Fruit fly (Drosophila melanogaster) whole organism, embryonic: ENCODE results near the gene mRpS18C.

Experiments used
- CG10209 ChIP-seq: fragments of 200-800 bp; sonication (Bioruptor generic); optimal IDR thresholded peaks from 3 replicates; lab custom pipeline; 2017; ENCODE audit warnings: missing biosample characterization, mild to moderate bottlenecking, missing genetic modification characterization, missing genetic modification reagents
- CG10462 ChIP-seq: fragments of 200-800 bp; sonication (Bioruptor generic); optimal IDR thresholded peaks from 2 replicates; lab custom pipeline; 2016; ENCODE audit warnings: missing biosample characterization, missing genetic modification characterization
- CG10543 ChIP-seq: fragments of 200-800 bp; sonication (Bioruptor generic); optimal IDR thresholded peaks from 3 replicates; lab custom pipeline; 2017; ENCODE audit warnings: missing biosample characterization, mild to moderate bottlenecking, missing genetic modification characterization, moderate library complexity
- CG11247 ChIP-seq: fragments of 200-800 bp; sonication (Bioruptor generic); IDR thresholded peaks from 2 replicates; pipeline ENCODE4 v1.3.6; 2022; ENCODE audit warnings: missing biosample characterization, missing genetic modification characterization
- CG12299 ChIP-seq: fragments of 200-800 bp; sonication (Bioruptor generic); optimal IDR thresholded peaks from 2 replicates; lab custom pipeline; 2018; ENCODE audit warnings: missing biosample characterization, mild to moderate bottlenecking, missing genetic modification characterization
- CG13296 ChIP-seq: fragments of 200-800 bp; sonication (Bioruptor generic); optimal IDR thresholded peaks from 3 replicates; lab custom pipeline; 2018; ENCODE audit warnings: missing biosample characterization, mild to moderate bottlenecking, missing genetic modification characterization
- CG14860 ChIP-seq: fragments of 200-800 bp; sonication (Bioruptor generic); IDR thresholded peaks from 3 replicates; pipeline ENCODE4 v1.3.6; 2022; ENCODE audit warnings: missing biosample characterization, missing genetic modification characterization; ENCODE audit not compliant: partially characterized antibody
- CG1602 ChIP-seq: fragments of 200-800 bp; sonication (Bioruptor generic); optimal IDR thresholded peaks from 3 replicates; lab custom pipeline; 2016; ENCODE audit warnings: missing biosample characterization, missing genetic modification characterization
- CG17802 ChIP-seq: fragments of 200-800 bp; sonication (Bioruptor generic); optimal IDR thresholded peaks from 2 replicates; lab custom pipeline; 2018; ENCODE audit warnings: missing biosample characterization, mild to moderate bottlenecking, missing genetic modification characterization, moderate library complexity
- CG18599 ChIP-seq: fragments of 200-800 bp; sonication (Bioruptor generic); optimal IDR thresholded peaks from 3 replicates; lab custom pipeline; 2017; ENCODE audit warnings: missing biosample characterization, missing genetic modification characterization, mild to moderate bottlenecking, moderate library complexity, missing genetic modification reagents
- CG2889 ChIP-seq: fragments of 200-800 bp; sonication (Bioruptor generic); IDR thresholded peaks from 3 replicates; pipeline ENCODE4 v1.3.6; 2022; ENCODE audit warnings: missing biosample characterization, missing genetic modification characterization
- CG3163 ChIP-seq: fragments of 200-800 bp; sonication (Bioruptor generic); optimal IDR thresholded peaks from 3 replicates; lab custom pipeline; 2016; ENCODE audit warnings: missing biosample characterization, missing genetic modification characterization
- CG43689 ChIP-seq: fragments of 200-800 bp; sonication (Bioruptor generic); IDR thresholded peaks from 2 replicates; pipeline ENCODE4 v1.3.6; 2022; ENCODE audit warnings: missing biosample characterization, missing genetic modification characterization
- CG4617 ChIP-seq: fragments of 200-800 bp; sonication (Bioruptor generic); optimal IDR thresholded peaks from 3 replicates; lab custom pipeline; 2016; ENCODE audit warnings: missing biosample characterization, missing genetic modification characterization, borderline replicate concordance
- CG7271 ChIP-seq: fragments of 200-800 bp; sonication (Bioruptor generic); optimal IDR thresholded peaks from 2 replicates; lab custom pipeline; 2018; ENCODE audit warnings: missing biosample characterization, mild to moderate bottlenecking, missing genetic modification characterization, moderate library complexity
- CG7839 ChIP-seq: fragments of 200-800 bp; sonication (Bioruptor generic); optimal IDR thresholded peaks from 3 replicates; lab custom pipeline; 2018; ENCODE audit warnings: missing biosample characterization, mild to moderate bottlenecking, missing genetic modification characterization, moderate library complexity
- CG8089 ChIP-seq: fragments of 200-800 bp; sonication (Bioruptor generic); optimal IDR thresholded peaks from 3 replicates; lab custom pipeline; 2016; ENCODE audit warnings: missing biosample characterization, missing genetic modification characterization
- CG9437 ChIP-seq: fragments of 200-800 bp; sonication (Bioruptor generic); optimal IDR thresholded peaks from 2 replicates; lab custom pipeline; 2018; ENCODE audit warnings: missing biosample characterization, mild to moderate bottlenecking, missing genetic modification characterization
- CG9817 ChIP-seq: fragments of 200-800 bp; sonication (Bioruptor generic); optimal IDR thresholded peaks from 2 replicates; lab custom pipeline; 2018; ENCODE audit warnings: missing biosample characterization, mild to moderate bottlenecking, missing genetic modification characterization, moderate library complexity
- CG9876 ChIP-seq: fragments of 200-800 bp; sonication (Bioruptor generic); optimal IDR thresholded peaks from 2 replicates; lab custom pipeline; 2016; ENCODE audit warnings: missing biosample characterization, missing genetic modification characterization
- CTCF ChIP-seq: fragments of 200-800 bp; sonication (Bioruptor generic); optimal IDR thresholded peaks from 2 replicates; lab custom pipeline; 2017; ENCODE audit warnings: missing biosample characterization, mild to moderate bottlenecking, missing genetic modification characterization, moderate library complexity
- CkIIα-i1 ChIP-seq: fragments of 200-800 bp; sonication (Bioruptor generic); IDR thresholded peaks from 2 replicates; pipeline ENCODE4 v1.3.6; 2022; ENCODE audit warnings: missing biosample characterization, missing genetic modification characterization
- Eip74EF ChIP-seq, 2 experiments: fragments of 200-800 bp in 1 of 2; fragments of >200 bp in 1 of 2; sonication (Bioruptor generic) in 1 of 2; optimal IDR thresholded peaks; 2 replicates each; lab custom pipeline; 2017 to 2019; ENCODE audit warnings: missing biosample characterization in 2 of 2, missing genetic modification characterization in 2 of 2, mild to moderate bottlenecking in 1 of 2, moderate library complexity in 1 of 2
- H15 ChIP-seq: fragments of 200-800 bp; sonication (Bioruptor generic); IDR thresholded peaks from 3 replicates; pipeline ENCODE4 v1.3.6; 2022; ENCODE audit warnings: missing biosample characterization, missing genetic modification characterization
- HLHmδ ChIP-seq: fragments of 200-800 bp; sonication (Bioruptor generic); optimal IDR thresholded peaks from 2 replicates; lab custom pipeline; 2018; ENCODE audit warnings: missing biosample characterization, mild to moderate bottlenecking, missing genetic modification characterization, moderate library complexity
- Hmr ChIP-seq: fragments of 200-800 bp; sonication (Bioruptor generic); optimal IDR thresholded peaks from 3 replicates; lab custom pipeline; 2017; ENCODE audit warnings: mild to moderate bottlenecking, missing biosample characterization, missing genetic modification reagents, missing genetic modification characterization
- Hsf ChIP-seq: fragments of 200-800 bp; sonication (Bioruptor generic); optimal IDR thresholded peaks from 3 replicates; lab custom pipeline; 2016; ENCODE audit warnings: missing biosample characterization, missing genetic modification characterization
- Nf-YA ChIP-seq: fragments of 200-800 bp; sonication (Bioruptor generic); IDR thresholded peaks from 2 replicates; pipeline ENCODE4 v1.3.6; 2022; ENCODE audit warnings: missing biosample characterization, missing genetic modification characterization
- Nf-YB ChIP-seq: fragments of 200-800 bp; sonication (Bioruptor generic); optimal IDR thresholded peaks from 3 replicates; lab custom pipeline; 2019; ENCODE audit warnings: missing biosample characterization, mild to moderate bottlenecking, missing genetic modification characterization, moderate library complexity
- Ssrp ChIP-seq: fragments of 200-800 bp; sonication (Bioruptor generic); optimal IDR thresholded peaks from 2 replicates; lab custom pipeline; 2018; ENCODE audit warnings: missing biosample characterization, mild to moderate bottlenecking, missing genetic modification characterization, moderate library complexity
- ap ChIP-seq: fragments of 200-800 bp; sonication (Bioruptor generic); IDR thresholded peaks from 2 replicates; pipeline ENCODE4 v1.3.6; 2022; ENCODE audit warnings: missing biosample characterization, missing genetic modification characterization
- bbx ChIP-seq: fragments of 200-800 bp; sonication (Bioruptor generic); IDR thresholded peaks from 2 replicates; pipeline ENCODE4 v1.3.6; 2022; ENCODE audit warnings: missing biosample characterization, missing genetic modification characterization; ENCODE audit not compliant: partially characterized antibody
- bowl ChIP-seq: fragments of 200-800 bp; sonication (Bioruptor generic); IDR thresholded peaks from 2 replicates; pipeline ENCODE4 v1.3.6; 2022; ENCODE audit warnings: missing biosample characterization, missing genetic modification characterization
- bsh ChIP-seq, 2 experiments: fragments of 200-800 bp; sonication (Bioruptor generic); optimal IDR thresholded peaks; 2 replicates each; lab custom pipeline; 2017 to 2018; ENCODE audit warnings: mild to moderate bottlenecking in 2 of 2, missing biosample characterization in 2 of 2, missing genetic modification characterization in 2 of 2, moderate library complexity in 1 of 2
- cato ChIP-seq: fragments of 200-800 bp; sonication (Bioruptor generic); optimal IDR thresholded peaks from 2 replicates; lab custom pipeline; 2016; ENCODE audit warnings: missing biosample characterization, missing genetic modification characterization, borderline replicate concordance
- crp ChIP-seq, 2 experiments: fragments of 200-800 bp; sonication (Bioruptor generic); optimal IDR thresholded peaks; 2 replicates in 1 of 2; 3 replicates in 1 of 2; lab custom pipeline; 2017; ENCODE audit warnings: missing biosample characterization in 2 of 2, missing genetic modification characterization in 2 of 2, mild to moderate bottlenecking in 1 of 2, moderate library complexity in 1 of 2
- esg ChIP-seq: fragments of 200-800 bp; sonication (Bioruptor generic); conservative IDR thresholded peaks from 2 replicates; pipeline ENCODE4 v1.3.6; 2022; ENCODE audit warnings: missing biosample characterization, missing genetic modification characterization
- eyg ChIP-seq: fragments of 200-800 bp; sonication (Bioruptor generic); optimal IDR thresholded peaks from 3 replicates; lab custom pipeline; 2016; ENCODE audit warnings: missing biosample characterization, missing genetic modification characterization
- grau ChIP-seq: fragments of 200-800 bp; optimal IDR thresholded peaks from 3 replicates; lab custom pipeline; 2019; ENCODE audit warnings: missing biosample characterization, mild to moderate bottlenecking, missing genetic modification characterization, moderate library complexity
- grn ChIP-seq: fragments of 200-800 bp; sonication (Bioruptor generic); optimal IDR thresholded peaks from 3 replicates; lab custom pipeline; 2017; ENCODE audit warnings: missing biosample characterization, missing genetic modification characterization
- lola ChIP-seq, 3 experiments: fragments of >200 bp in 2 of 3; fragments of 200-800 bp in 1 of 3; sonication (Bioruptor generic) in 1 of 3; optimal IDR thresholded peaks; 2 replicates each; lab custom pipeline; 2017 to 2019; ENCODE audit warnings: missing biosample characterization in 3 of 3, missing genetic modification characterization in 3 of 3, mild to moderate bottlenecking in 1 of 3, moderate library complexity in 1 of 3
- onecut ChIP-seq: fragments of 200-800 bp; sonication (Bioruptor generic); IDR thresholded peaks from 2 replicates; pipeline ENCODE4 v1.3.6; 2022; ENCODE audit warnings: missing biosample characterization, missing genetic modification characterization
- peb ChIP-seq: fragments of 200-800 bp; sonication (Bioruptor generic); IDR thresholded peaks from 2 replicates; pipeline ENCODE4 v1.3.6; 2022; ENCODE audit warnings: missing biosample characterization, missing genetic modification characterization
- ranshi ChIP-seq: fragments of 200-800 bp; sonication (Bioruptor generic); IDR thresholded peaks from 2 replicates; pipeline ENCODE4 v1.3.6; 2022; ENCODE audit warnings: missing biosample characterization, missing genetic modification characterization
- row ChIP-seq: fragments of 200-800 bp; sonication (Bioruptor generic); IDR thresholded peaks from 3 replicates; pipeline ENCODE4 v1.3.6; 2022; ENCODE audit warnings: missing biosample characterization, missing genetic modification characterization
- sc ChIP-seq, 3 experiments: fragments of >200 bp in 2 of 3; fragments of 200-800 bp in 1 of 3; sonication (Bioruptor generic) in 1 of 3; optimal IDR thresholded peaks; 2 replicates in 2 of 3; 3 replicates in 1 of 3; lab custom pipeline; 2017; ENCODE audit warnings: mild to moderate bottlenecking in 1 of 3, missing biosample characterization in 1 of 3, missing genetic modification characterization in 1 of 3, missing genetic modification reagents in 1 of 3
- slou ChIP-seq: fragments of 200-800 bp; sonication (Bioruptor generic); optimal IDR thresholded peaks from 3 replicates; lab custom pipeline; 2016; ENCODE audit warnings: missing biosample characterization, missing genetic modification characterization
- stwl ChIP-seq: fragments of 200-800 bp; sonication (Bioruptor generic); optimal IDR thresholded peaks from 3 replicates; lab custom pipeline; 2018; ENCODE audit warnings: missing biosample characterization, mild to moderate bottlenecking, missing genetic modification characterization, moderate library complexity
- ttk ChIP-seq: fragments of 200-800 bp; sonication (Bioruptor generic); IDR thresholded peaks from 2 replicates; pipeline ENCODE4 v2.1.2; 2022; ENCODE audit warnings: missing biosample characterization, missing genetic modification characterization

Gene mRpS18C

dm6 chr3R:30413795-30414194 is 10.0 kb upstream of the mRpS18C start (continued):
- peak; percentile 28 for TF ChIP-seq Hmr (GFP tag; lab: Kevin White, UChicago)
- no peak for TF ChIP-seq crp (GFP tag; optimal IDR thresholded peaks at IDR 0.05; lab: Kevin White, UChicago)
- TF ChIP-seq CG18599 (GFP tag; lab: Kevin White, UChicago), result peak; percentile 63
- no peak for TF ChIP-seq CG10209
- TF ChIP-seq cato (GFP tag; lab: Kevin White, UChicago), result peak; percentile 47
- no peak for TF ChIP-seq Nf-YB
- peak; percentile 51; the same call in 1 of the 2 replicates for TF ChIP-seq ttk
- TF ChIP-seq ap, result peak; percentile 63
- peak in 1 of 2 experiments; percentile 81 for TF ChIP-seq bsh (GFP tag; optimal IDR thresholded peaks at IDR 0.05; lab: Kevin White, UChicago)
- no peak for TF ChIP-seq CG4617 (GFP tag; lab: Kevin White, UChicago)
- TF ChIP-seq CG7271 (tag; lab: Kevin White, UChicago), result no peak
- no peak for TF ChIP-seq CG1602 (GFP tag; lab: Kevin White, UChicago)
- TF ChIP-seq Hsf (GFP tag; lab: Kevin White, UChicago), result peak; percentile 62
- TF ChIP-seq ranshi (GFP tag; lab: Robert Waterston, UW), result peak; percentile 63; the same call in 1 of the 2 replicates
- no peak for TF ChIP-seq bbx (GFP tag; lab: Robert Waterston, UW)
- peak; percentile 36 for TF ChIP-seq grau (tag; lab: Kevin White, UChicago)
- no peak for TF ChIP-seq slou (GFP tag; lab: Kevin White, UChicago)
- TF ChIP-seq Eip74EF (GFP tag; optimal IDR thresholded peaks at IDR 0.05; lab: Kevin White, UChicago), result peak in 1 of 2 experiments; percentile 29
- TF ChIP-seq bowl (GFP tag; lab: Robert Waterston, UW), result no peak; the same call in 1 of the 2 replicates
- no peak for TF ChIP-seq stwl (tag; lab: Kevin White, UChicago)
- peak; percentile 17 for TF ChIP-seq eyg
- TF ChIP-seq CkIIα-i1 (GFP tag; lab: Robert Waterston, UW), result no peak
- TF ChIP-seq CG11247 (GFP tag; lab: Robert Waterston, UW), result peak; percentile 28; the same call in 1 of the 2 replicates
- TF ChIP-seq CG8089 (GFP tag; lab: Kevin White, UChicago), result peak; percentile 25
- no peak for TF ChIP-seq CG17802 (tag; lab: Kevin White, UChicago)
- no peak for TF ChIP-seq Nf-YA (GFP tag; lab: Robert Waterston, UW)
- peak; percentile 65 for TF ChIP-seq CG7839 (tag; lab: Kevin White, UChicago)
- no peak for TF ChIP-seq sc (optimal IDR thresholded peaks at IDR 0.05; lab: Kevin White, UChicago)
- TF ChIP-seq sc (GFP tag; optimal IDR thresholded peaks at IDR 0.05; lab: Kevin White, UChicago), result no peak
- TF ChIP-seq esg (GFP tag; lab: Robert Waterston, UW), result peak; percentile 59
- TF ChIP-seq onecut (GFP tag; lab: Robert Waterston, UW), result no peak; the same call in 1 of the 2 replicates
- TF ChIP-seq CG2889, result peak; percentile 64; the same call in 2 of the 3 replicates
- no peak for TF ChIP-seq CG10462 (GFP tag; lab: Kevin White, UChicago)
- TF ChIP-seq lola (GFP tag; optimal IDR thresholded peaks at IDR 0.05; lab: Kevin White, UChicago), result peak in 1 of 3 experiments; percentile 41
- TF ChIP-seq grn (GFP tag; lab: Kevin White, UChicago), result no peak
- TF ChIP-seq CG43689, result no peak
- TF ChIP-seq CG3163 (GFP tag; lab: Kevin White, UChicago), result no peak
- TF ChIP-seq CG9817, result no peak
- no peak for TF ChIP-seq CG13296
- no peak for TF ChIP-seq CG12299
- TF ChIP-seq CTCF (GFP tag; lab: Kevin White, UChicago), result peak; percentile 2
- TF ChIP-seq peb, result no peak
- TF ChIP-seq CG14860 (GFP tag; lab: Robert Waterston, UW), result no peak
- peak; percentile 66; the same call in 2 of the 3 replicates for TF ChIP-seq H15 (GFP tag; lab: Robert Waterston, UW)
- no peak for TF ChIP-seq HLHmδ (GFP tag; lab: Kevin White, UChicago)
- no peak for TF ChIP-seq CG9876 (GFP tag; lab: Kevin White, UChicago)
- peak; percentile 67 for TF ChIP-seq row (GFP tag; lab: Robert Waterston, UW)
- TF ChIP-seq Ssrp (tag; lab: Kevin White, UChicago), result peak; percentile 58
- no peak for TF ChIP-seq CG10543 (GFP tag; lab: Kevin White, UChicago)
- no peak for TF ChIP-seq CG9437 (GFP tag; lab: Kevin White, UChicago)
